Worm (Caenorhabditis elegans) whole organism, L3 larva: Measurements from ENCODE around the gene Y54G2A.38.
A peak's percentile ranks its signal among the peaks of the same experiment; 100 is the strongest.

ENCODE experiments used
- R02D3.7 ChIP-seq: fragments of 150-350 bp; optimal IDR thresholded peaks from 2 replicates; lab custom pipeline; 2014; ENCODE audit warnings: missing biosample characterization, missing genetic modification characterization
- ZK546.5 ChIP-seq: sonication (generic microtip); optimal IDR thresholded peaks from 2 replicates; lab custom pipeline; 2017; ENCODE audit warnings: missing biosample characterization, missing genetic modification characterization
- aly-2 ChIP-seq: fragments of 150-350 bp; optimal IDR thresholded peaks from 2 replicates; lab custom pipeline; 2014; ENCODE audit warnings: missing biosample characterization, missing genetic modification characterization
- ama-1 ChIP-seq: fragments of 150-350 bp; optimal IDR thresholded peaks from 2 replicates; lab custom pipeline; 2018
- ceh-16 ChIP-seq: sonication (generic microtip); optimal IDR thresholded peaks from 2 replicates; lab custom pipeline; 2017; ENCODE audit warnings: missing biosample characterization, missing genetic modification characterization
- ceh-28 ChIP-seq: fragments of 150-350 bp; optimal IDR thresholded peaks from 2 replicates; lab custom pipeline; 2014; ENCODE audit warnings: missing biosample characterization, missing genetic modification reagents, missing genetic modification characterization
- ceh-82 ChIP-seq: fragments of 150-350 bp; optimal IDR thresholded peaks from 2 replicates; lab custom pipeline; 2014; ENCODE audit warnings: missing biosample characterization, missing genetic modification characterization
- ceh-9 ChIP-seq: sonication (generic microtip); optimal IDR thresholded peaks from 2 replicates; lab custom pipeline; 2018; ENCODE audit warnings: missing biosample characterization, missing genetic modification characterization
- daf-12 ChIP-seq: fragments of 150-350 bp; optimal IDR thresholded peaks from 2 replicates; lab custom pipeline; 2014; ENCODE audit warnings: missing biosample characterization, missing genetic modification reagents, missing genetic modification characterization
- egl-27 ChIP-seq: sonication (generic microtip); optimal IDR thresholded peaks from 4 replicates; lab custom pipeline; 2017; ENCODE audit warnings: missing biosample characterization, missing genetic modification reagents, missing genetic modification characterization
- egl-5 ChIP-seq: fragments of 150-350 bp; optimal IDR thresholded peaks from 2 replicates; lab custom pipeline; 2017; ENCODE audit warnings: missing biosample characterization, missing genetic modification reagents, missing genetic modification characterization, inconsistent platforms
- elt-1 ChIP-seq: fragments of 150-350 bp; optimal IDR thresholded peaks from 2 replicates; lab custom pipeline; 2014; ENCODE audit warnings: missing biosample characterization, missing genetic modification characterization
- elt-2 ChIP-seq: sonication (generic microtip); optimal IDR thresholded peaks from 2 replicates; lab custom pipeline; 2016; ENCODE audit warnings: missing genetic modification reagents, mild to moderate bottlenecking, missing genetic modification characterization, missing compliant biosample characterization
- elt-3 ChIP-seq, 3 experiments: fragments of 150-350 bp in 1 of 3; sonication (generic microtip) in 2 of 3; optimal IDR thresholded peaks; 2 replicates in 2 of 3; 4 replicates in 1 of 3; lab custom pipeline; 2014 to 2017; ENCODE audit warnings: missing biosample characterization in 3 of 3, missing genetic modification characterization in 3 of 3
- eor-1 ChIP-seq, 2 experiments: fragments of 150-350 bp; optimal IDR thresholded peaks; 2 replicates each; lab custom pipeline; 2014 to 2018; ENCODE audit warnings: missing biosample characterization in 2 of 2, missing genetic modification characterization in 2 of 2
- fkh-10 ChIP-seq: sonication (generic microtip); optimal IDR thresholded peaks from 2 replicates; lab custom pipeline; 2017; ENCODE audit warnings: missing biosample characterization, missing genetic modification reagents, missing genetic modification characterization
- fkh-2 ChIP-seq: fragments of 150-350 bp; optimal IDR thresholded peaks from 2 replicates; lab custom pipeline; 2014; ENCODE audit warnings: missing biosample characterization, missing genetic modification reagents, missing genetic modification characterization
- fos-1 ChIP-seq: fragments of 150-350 bp; optimal IDR thresholded peaks from 2 replicates; lab custom pipeline; 2014; ENCODE audit warnings: missing biosample characterization, missing genetic modification characterization
- hmg-11 ChIP-seq: sonication (generic microtip); optimal IDR thresholded peaks from 2 replicates; lab custom pipeline; 2016; ENCODE audit warnings: missing genetic modification characterization, missing compliant biosample characterization
- jun-1 ChIP-seq: fragments of 150-350 bp; optimal IDR thresholded peaks from 2 replicates; lab custom pipeline; 2014; ENCODE audit warnings: missing biosample characterization, missing genetic modification reagents, missing genetic modification characterization
- lin-15B ChIP-seq: fragments of 150-350 bp; optimal IDR thresholded peaks from 2 replicates; lab custom pipeline; 2014; ENCODE audit warnings: missing biosample characterization, missing genetic modification characterization
- lin-39 ChIP-seq: fragments of 150-350 bp; optimal IDR thresholded peaks from 2 replicates; lab custom pipeline; 2018; ENCODE audit warnings: missing biosample characterization, missing genetic modification reagents, missing genetic modification characterization
- lsy-12 ChIP-seq: sonication (generic microtip); optimal IDR thresholded peaks from 2 replicates; lab custom pipeline; 2016; ENCODE audit warnings: mild to moderate bottlenecking, missing genetic modification characterization, missing compliant biosample characterization
- mdl-1 ChIP-seq: fragments of 150-350 bp; optimal IDR thresholded peaks from 2 replicates; lab custom pipeline; 2014; ENCODE audit warnings: missing biosample characterization, missing genetic modification characterization
- mml-1 ChIP-seq: fragments of 150-350 bp; sonication (generic microtip); optimal IDR thresholded peaks from 3 replicates; lab custom pipeline; 2014; ENCODE audit warnings: missing biosample characterization, missing genetic modification characterization
- nfya-1 ChIP-seq: sonication (generic microtip); optimal IDR thresholded peaks from 2 replicates; lab custom pipeline; 2017; ENCODE audit warnings: missing genetic modification characterization, mild to moderate bottlenecking, missing compliant biosample characterization, antibody characterized with exemption, moderate library complexity; ENCODE audit not compliant: insufficient read depth
- nhr-11 ChIP-seq: fragments of 150-350 bp; optimal IDR thresholded peaks from 2 replicates; lab custom pipeline; 2014; ENCODE audit warnings: missing biosample characterization, missing genetic modification characterization
- nhr-12 ChIP-seq: fragments of 150-350 bp; optimal IDR thresholded peaks from 2 replicates; lab custom pipeline; 2014; ENCODE audit warnings: missing biosample characterization, missing genetic modification characterization
- nhr-23 ChIP-seq: fragments of 150-350 bp; optimal IDR thresholded peaks from 2 replicates; lab custom pipeline; 2014; ENCODE audit warnings: missing biosample characterization, missing genetic modification reagents, missing genetic modification characterization
- nhr-237 ChIP-seq: fragments of 150-350 bp; optimal IDR thresholded peaks from 2 replicates; lab custom pipeline; 2014; ENCODE audit warnings: missing biosample characterization, missing genetic modification characterization
- nhr-25 ChIP-seq: sonication (generic microtip); optimal IDR thresholded peaks from 2 replicates; lab custom pipeline; 2017; ENCODE audit warnings: missing biosample characterization, missing genetic modification characterization
- nhr-28 ChIP-seq: fragments of 150-350 bp; optimal IDR thresholded peaks from 2 replicates; lab custom pipeline; 2014; ENCODE audit warnings: missing biosample characterization, missing genetic modification characterization
- nhr-43 ChIP-seq: sonication (generic microtip); optimal IDR thresholded peaks from 2 replicates; lab custom pipeline; 2016; ENCODE audit warnings: mild to moderate bottlenecking, missing genetic modification characterization, missing compliant biosample characterization; ENCODE audit not compliant: poor library complexity, severe bottlenecking
- nhr-67 ChIP-seq: fragments of 150-350 bp; optimal IDR thresholded peaks from 2 replicates; lab custom pipeline; 2014; ENCODE audit warnings: missing biosample characterization, missing genetic modification characterization
- nhr-76 ChIP-seq: fragments of 150-350 bp; sonication (generic microtip); optimal IDR thresholded peaks from 5 replicates; lab custom pipeline; 2014; ENCODE audit warnings: missing biosample characterization, missing genetic modification characterization
- nhr-77 ChIP-seq: fragments of 150-350 bp; optimal IDR thresholded peaks from 2 replicates; lab custom pipeline; 2014; ENCODE audit warnings: missing biosample characterization, missing genetic modification characterization
- pha-4 ChIP-seq: fragments of 150-350 bp; optimal IDR thresholded peaks from 2 replicates; lab custom pipeline; 2014; ENCODE audit warnings: missing biosample characterization, missing genetic modification reagents, missing genetic modification characterization
- pqm-1 ChIP-seq: fragments of 150-350 bp; optimal IDR thresholded peaks from 2 replicates; lab custom pipeline; 2017; ENCODE audit warnings: missing biosample characterization, missing genetic modification characterization, inconsistent platforms
- sea-2 ChIP-seq: fragments of 150-350 bp; sonication (generic microtip); optimal IDR thresholded peaks from 4 replicates; lab custom pipeline; 2014; ENCODE audit warnings: missing biosample characterization, missing genetic modification reagents, missing genetic modification characterization
- skn-1 ChIP-seq: fragments of 150-350 bp; optimal IDR thresholded peaks from 2 replicates; lab custom pipeline; 2014; ENCODE audit warnings: missing biosample characterization, missing genetic modification characterization
- snpc-4 ChIP-seq: fragments of 150-350 bp; optimal IDR thresholded peaks from 2 replicates; lab custom pipeline; 2014; ENCODE audit warnings: missing biosample characterization, missing genetic modification characterization
- tbx-2 ChIP-seq: sonication (generic microtip); optimal IDR thresholded peaks from 2 replicates; lab custom pipeline; 2016; ENCODE audit warnings: mild to moderate bottlenecking, missing genetic modification characterization, missing compliant biosample characterization
- unc-39 ChIP-seq: sonication (generic microtip); optimal IDR thresholded peaks from 4 replicates; lab custom pipeline; 2017; ENCODE audit warnings: missing biosample characterization, missing genetic modification characterization
- unc-62 ChIP-seq: fragments of 150-350 bp; sonication (generic microtip); optimal IDR thresholded peaks from 4 replicates; lab custom pipeline; 2014; ENCODE audit warnings: missing biosample characterization, missing genetic modification reagents, missing genetic modification characterization
- zag-1 ChIP-seq: fragments of 150-350 bp; optimal IDR thresholded peaks from 2 replicates; lab custom pipeline; 2014; ENCODE audit warnings: missing biosample characterization, missing genetic modification characterization
- ztf-11 ChIP-seq: fragments of 150-350 bp; optimal IDR thresholded peaks from 2 replicates; lab custom pipeline; 2014; ENCODE audit warnings: missing biosample characterization, missing genetic modification characterization

The Y54G2A.38 gene

DNA sequence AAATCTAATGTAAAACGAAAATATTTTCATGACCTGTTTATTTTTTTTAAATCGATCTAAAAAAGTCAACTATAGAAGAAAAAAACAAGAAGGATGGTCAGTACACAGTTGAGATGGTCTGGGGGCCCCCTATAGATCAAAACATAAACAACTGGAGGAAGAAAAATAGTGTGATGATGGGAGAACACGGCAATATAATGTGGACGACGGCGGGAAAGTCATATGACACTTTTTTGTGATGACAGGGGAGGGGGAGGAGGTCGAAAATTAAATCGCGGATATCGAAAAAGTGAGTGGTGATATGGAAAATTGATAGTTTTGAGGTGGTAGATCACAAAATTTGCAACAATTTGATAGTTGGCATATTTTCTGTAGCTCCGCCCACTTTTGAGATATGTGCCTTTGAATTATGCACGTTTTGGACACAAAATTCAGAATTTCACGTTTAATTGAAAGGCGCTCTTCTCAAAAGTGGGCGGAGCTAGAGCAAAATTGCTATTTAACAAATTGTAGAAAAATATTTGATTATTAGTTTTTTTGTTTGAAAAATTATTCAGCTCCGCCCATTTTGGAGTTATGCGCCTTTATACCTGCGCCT lies 14.2 kb downstream of the Y54G2A.38 start:
- TF ChIP-seq pha-4 (tag; lab: Kevin White, UChicago): peak; percentile 25
- TF ChIP-seq nhr-12 (tag; lab: Kevin White, UChicago): no peak
- TF ChIP-seq nhr-28 (tag; lab: Kevin White, UChicago): no peak
- TF ChIP-seq mdl-1 (tag; lab: Kevin White, UChicago): no peak
- TF ChIP-seq elt-3 (tag; optimal IDR thresholded peaks at IDR 0.05; lab: Kevin White, UChicago): no peak
- TF ChIP-seq hmg-11 (tag; lab: Kevin White, UChicago): no peak
- no peak for TF ChIP-seq ceh-9 (tag; lab: Kevin White, UChicago)
- TF ChIP-seq daf-12 (tag; lab: Kevin White, UChicago): no peak
- no peak for TF ChIP-seq unc-62
- no peak for TF ChIP-seq sea-2 (GFP tag; lab: Kevin White, UChicago)
- TF ChIP-seq nhr-237 (tag; lab: Kevin White, UChicago): no peak
- no peak for TF ChIP-seq elt-2 (tag; lab: Kevin White, UChicago)
- TF ChIP-seq unc-39 (tag; lab: Kevin White, UChicago): no peak
- peak; percentile 27 for TF ChIP-seq nhr-25
- TF ChIP-seq pqm-1 (tag; lab: Kevin White, UChicago): no peak
- TF ChIP-seq fos-1: no peak
- TF ChIP-seq egl-27 (tag; lab: Kevin White, UChicago): no peak
- TF ChIP-seq aly-2 (tag; lab: Kevin White, UChicago): no peak
- no peak for TF ChIP-seq fkh-10 (GFP tag; lab: Kevin White, UChicago)
- no peak for TF ChIP-seq nhr-77 (tag; lab: Kevin White, UChicago)
- no peak for TF ChIP-seq lin-15B (tag; lab: Kevin White, UChicago)
- TF ChIP-seq R02D3.7 (tag; lab: Kevin White, UChicago): no peak
- TF ChIP-seq nhr-76: no peak
- peak; percentile 19 for TF ChIP-seq egl-5 (tag; lab: Kevin White, UChicago)
- no peak for TF ChIP-seq ZK546.5 (tag; lab: Kevin White, UChicago)
- TF ChIP-seq nhr-43: no peak
- TF ChIP-seq nfya-1: no peak
- no peak for TF ChIP-seq zag-1 (tag; lab: Kevin White, UChicago)
- no peak for TF ChIP-seq eor-1 (tag; optimal IDR thresholded peaks at IDR 0.05; lab: Kevin White, UChicago)
- TF ChIP-seq nhr-11 (tag; lab: Kevin White, UChicago): no peak
- TF ChIP-seq ceh-28 (tag; lab: Kevin White, UChicago): no peak
- TF ChIP-seq ztf-11: no peak
- no peak for TF ChIP-seq fkh-2
- no peak for TF ChIP-seq lin-39 (tag; lab: Kevin White, UChicago)
- TF ChIP-seq snpc-4 (tag; lab: Kevin White, UChicago): peak; percentile 1
- TF ChIP-seq nhr-23: peak; percentile 23
- TF ChIP-seq elt-1 (tag; lab: Kevin White, UChicago): no peak
- peak; percentile 74 for TF ChIP-seq ama-1 (lab: Kevin White, UChicago)
- TF ChIP-seq, all 47 proteins: peak for 6

DNA sequence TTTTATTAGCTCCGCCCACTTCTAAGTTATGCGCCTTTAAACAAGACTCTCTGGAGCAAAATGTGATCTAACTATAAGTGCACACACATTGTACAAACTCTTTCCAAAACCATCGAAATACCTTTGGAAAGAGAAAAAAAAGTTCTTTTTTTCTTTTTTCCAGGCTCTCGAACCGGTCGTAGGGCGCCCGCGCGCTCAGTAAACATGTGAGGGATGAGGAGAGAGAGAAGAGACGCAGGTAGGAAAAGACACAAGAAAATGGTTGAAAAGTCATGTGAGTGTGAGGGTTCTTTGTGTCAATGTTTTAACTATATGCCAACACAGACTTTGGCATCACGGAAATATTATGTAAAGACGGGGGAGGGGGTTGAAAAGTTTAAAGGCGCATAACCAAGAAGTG lies 15.2 kb downstream of the Y54G2A.38 start:
- TF ChIP-seq nhr-76 (no peak), mml-1 (tag; lab: Kevin White, UChicago) (no peak), fkh-10 (GFP tag; lab: Kevin White, UChicago) (no peak), nhr-25 (peak; percentile 84), lsy-12 (peak; percentile 81), hmg-11 (tag; lab: Kevin White, UChicago) (peak; percentile 66), elt-3 (tag; optimal IDR thresholded peaks at IDR 0.05; lab: Kevin White, UChicago) (no peak), jun-1 (peak; percentile 45), ceh-28 (tag; lab: Kevin White, UChicago) (peak; percentile 31), tbx-2 (tag; lab: Kevin White, UChicago) (no peak), skn-1 (tag; lab: Kevin White, UChicago) (no peak), elt-1 (tag; lab: Kevin White, UChicago) (no peak), snpc-4 (tag; lab: Kevin White, UChicago) (peak; percentile 40), ceh-9 (tag; lab: Kevin White, UChicago) (no peak), unc-39 (tag; lab: Kevin White, UChicago) (no peak), ama-1 (lab: Kevin White, UChicago) (peak; percentile 76), egl-27 (tag; lab: Kevin White, UChicago) (no peak), sea-2 (GFP tag; lab: Kevin White, UChicago) (no peak), unc-62 (no peak), nhr-11 (tag; lab: Kevin White, UChicago) (no peak), nhr-23 (peak; percentile 46), egl-5 (tag; lab: Kevin White, UChicago) (peak; percentile 91), pqm-1 (tag; lab: Kevin White, UChicago) (no peak), lin-39 (tag; lab: Kevin White, UChicago) (peak; percentile 71), nhr-12 (tag; lab: Kevin White, UChicago) (no peak), elt-2 (tag; lab: Kevin White, UChicago) (peak; percentile 34), ceh-16 (no peak), ZK546.5 (tag; lab: Kevin White, UChicago) (no peak), mdl-1 (tag; lab: Kevin White, UChicago) (peak; percentile 24), nhr-237 (tag; lab: Kevin White, UChicago) (no peak), nhr-43 (peak; percentile 58), pha-4 (tag; lab: Kevin White, UChicago) (peak; percentile 98), daf-12 (tag; lab: Kevin White, UChicago) (no peak), nhr-77 (tag; lab: Kevin White, UChicago) (no peak), fkh-2 (no peak), lin-15B (tag; lab: Kevin White, UChicago) (peak; percentile 40), R02D3.7 (tag; lab: Kevin White, UChicago) (no peak), ceh-82 (tag; lab: Kevin White, UChicago) (no peak), eor-1 (tag; optimal IDR thresholded peaks at IDR 0.05; lab: Kevin White, UChicago) (no peak), ztf-11 (no peak), zag-1 (tag; lab: Kevin White, UChicago) (no peak), nhr-67 (no peak)
